Fruit fly (Drosophila melanogaster) whole organism, prepupa: ENCODE results near the gene Tengl1.

Experiments
- Blimp-1 ChIP-seq: fragments of 200-800 bp; sonication (Bioruptor generic); optimal IDR thresholded peaks from 3 replicates; lab custom pipeline; 2017; ENCODE audit warnings: missing biosample characterization, missing genetic modification characterization, mild to moderate bottlenecking, moderate library complexity, missing genetic modification reagents
- CG3919 ChIP-seq: fragments of 200-800 bp; sonication (Bioruptor generic); optimal IDR thresholded peaks from 3 replicates; lab custom pipeline; 2016; ENCODE audit warnings: missing biosample characterization, missing genetic modification characterization
- CG6808 ChIP-seq: fragments of 200-800 bp; sonication (Bioruptor generic); optimal IDR thresholded peaks from 3 replicates; lab custom pipeline; 2017; ENCODE audit warnings: missing biosample characterization, missing genetic modification characterization, mild to moderate bottlenecking, moderate library complexity, missing genetic modification reagents
- CG6854 ChIP-seq: fragments of 200-800 bp; sonication (Bioruptor generic); optimal IDR thresholded peaks from 2 replicates; lab custom pipeline; 2017; ENCODE audit warnings: missing biosample characterization, mild to moderate bottlenecking, missing genetic modification characterization
- CG8119 ChIP-seq: fragments of 200-800 bp; sonication (Bioruptor generic); IDR thresholded peaks from 3 replicates; pipeline ENCODE4 v1.3.6; 2022; ENCODE audit warnings: missing biosample characterization, missing genetic modification characterization
- CG8632 ChIP-seq: fragments of 200-800 bp; sonication (Bioruptor generic); optimal IDR thresholded peaks from 3 replicates; lab custom pipeline; 2016; ENCODE audit warnings: missing biosample characterization, missing genetic modification characterization
- Eip78C ChIP-seq: fragments of 200-800 bp; sonication (Bioruptor generic); peaks from one replicate; lab custom pipeline; 2016; ENCODE audit warnings: missing biosample characterization, missing genetic modification characterization
- Hr39 ChIP-seq: fragments of 200-800 bp; sonication (Bioruptor generic); optimal IDR thresholded peaks from 2 replicates; lab custom pipeline; 2016; ENCODE audit warnings: missing biosample characterization, missing genetic modification characterization
- Smox ChIP-seq: fragments of 200-800 bp; sonication (Bioruptor generic); optimal IDR thresholded peaks from 3 replicates; lab custom pipeline; 2016; ENCODE audit warnings: missing biosample characterization, missing genetic modification characterization
- Sox102F ChIP-seq: fragments of 200-800 bp; sonication (Bioruptor generic); optimal IDR thresholded peaks from 2 replicates; lab custom pipeline; 2016; ENCODE audit warnings: missing biosample characterization, mild to moderate bottlenecking, missing genetic modification characterization
- Sox14 ChIP-seq: fragments of 200-800 bp; sonication (Bioruptor generic); optimal IDR thresholded peaks from 3 replicates; lab custom pipeline; 2016; ENCODE audit warnings: missing biosample characterization, missing genetic modification characterization
- achi ChIP-seq: fragments of 200-800 bp; sonication (Bioruptor generic); optimal IDR thresholded peaks from 3 replicates; lab custom pipeline; 2016; ENCODE audit warnings: missing biosample characterization, missing genetic modification characterization
- lz ChIP-seq: fragments of 200-800 bp; sonication (Bioruptor generic); optimal IDR thresholded peaks from 3 replicates; lab custom pipeline; 2016; ENCODE audit warnings: missing biosample characterization, missing genetic modification characterization
- svp ChIP-seq: fragments of 200-800 bp; sonication (Bioruptor generic); peaks from one replicate; lab custom pipeline; 2016; ENCODE audit warnings: missing biosample characterization, missing genetic modification characterization
- topi ChIP-seq: fragments of 200-800 bp; sonication (Bioruptor generic); optimal IDR thresholded peaks from 3 replicates; lab custom pipeline; 2016; ENCODE audit warnings: missing biosample characterization, missing genetic modification characterization
- vri ChIP-seq: fragments of 200-800 bp; sonication (Bioruptor generic); optimal IDR thresholded peaks from 3 replicates; lab custom pipeline; 2016; ENCODE audit warnings: missing biosample characterization, mild to moderate bottlenecking, missing genetic modification characterization

Tengl1 gene

DNA sequence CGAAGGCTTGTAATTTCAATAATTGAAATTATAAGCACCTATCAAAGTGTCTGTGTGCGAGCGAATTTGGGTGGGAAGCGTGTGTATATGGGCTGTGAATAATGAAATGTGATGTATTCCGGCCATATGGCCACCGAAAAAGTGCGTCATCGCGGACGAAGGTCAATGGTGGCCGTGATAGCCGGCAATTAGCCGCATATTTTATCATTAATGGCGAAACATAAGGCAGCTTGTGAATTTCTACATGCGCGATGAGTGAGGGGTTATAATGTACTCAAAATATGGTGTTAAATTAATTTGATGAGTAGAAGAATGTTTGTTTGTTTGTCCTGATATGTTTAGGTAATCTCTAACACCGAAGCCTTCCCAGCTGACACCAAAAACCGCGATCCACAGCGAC lies 49.0 kb downstream of the Tengl1 start:
- TF ChIP-seq Smox (GFP tag; lab: Kevin White, UChicago) = no peak
- no peak for TF ChIP-seq Blimp-1 (GFP tag; lab: Kevin White, UChicago)
- no peak for TF ChIP-seq CG6808 (GFP tag; lab: Kevin White, UChicago)
- TF ChIP-seq CG8632 (GFP tag; lab: Kevin White, UChicago) = no peak
- no peak for TF ChIP-seq achi
- TF ChIP-seq CG8119 (GFP tag; lab: Robert Waterston, UW) = no peak
- no peak for TF ChIP-seq topi (GFP tag; lab: Kevin White, UChicago)
- TF ChIP-seq CG3919 (GFP tag; lab: Kevin White, UChicago) = no peak
- TF ChIP-seq, all 60 proteins: peak for 0

DNA sequence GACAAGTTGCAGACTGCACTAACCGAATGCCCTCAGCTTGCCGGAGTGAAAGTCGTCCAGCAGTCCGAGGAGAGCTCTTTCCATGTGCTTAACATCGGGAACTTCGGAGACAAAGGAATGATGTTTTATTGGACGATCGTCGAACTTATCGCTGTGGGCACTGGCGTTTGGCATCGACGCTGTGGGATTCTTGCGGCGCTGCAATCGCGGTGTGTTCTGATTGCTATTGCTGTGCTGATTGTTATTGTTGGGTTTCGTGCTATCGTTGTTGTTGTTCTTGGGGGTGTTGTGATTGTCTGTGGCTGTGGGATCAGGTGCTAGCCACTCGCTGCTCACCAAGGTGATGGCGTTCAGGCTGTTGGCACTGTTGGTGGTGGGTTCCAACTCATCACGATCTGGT lies 49.7 kb downstream of the Tengl1 start:
- TF ChIP-seq Eip78C (GFP tag; lab: Kevin White, UChicago) (peak; percentile 33), CG6854 (GFP tag; lab: Kevin White, UChicago) (no peak), lz (no peak), vri (GFP tag; lab: Kevin White, UChicago) (no peak), svp (GFP tag; lab: Kevin White, UChicago) (peak; percentile 84), Hr39 (GFP tag; lab: Kevin White, UChicago) (no peak), Sox14 (peak; percentile 43), Sox102F (GFP tag; lab: Kevin White, UChicago) (no peak)
